Fruit fly (Drosophila melanogaster) whole organism, prepupa: Measurements from ENCODE around the gene CG42571.

Source experiments
- CG11902 ChIP-seq: fragments of 200-800 bp; sonication (Bioruptor generic); optimal IDR thresholded peaks from 3 replicates; lab custom pipeline; 2016; ENCODE audit warnings: missing biosample characterization, missing genetic modification characterization
- CG3919 ChIP-seq: fragments of 200-800 bp; sonication (Bioruptor generic); optimal IDR thresholded peaks from 3 replicates; lab custom pipeline; 2016; ENCODE audit warnings: missing biosample characterization, missing genetic modification characterization
- CG8319 ChIP-seq: fragments of 200-800 bp; sonication (Bioruptor generic); optimal IDR thresholded peaks from 3 replicates; lab custom pipeline; 2016; ENCODE audit warnings: missing biosample characterization, missing genetic modification characterization
- Lpt ChIP-seq: fragments of 200-800 bp; sonication (Bioruptor generic); optimal IDR thresholded peaks from 3 replicates; lab custom pipeline; 2016; ENCODE audit warnings: missing biosample characterization, missing genetic modification characterization
- Smox ChIP-seq: fragments of 200-800 bp; sonication (Bioruptor generic); optimal IDR thresholded peaks from 3 replicates; lab custom pipeline; 2016; ENCODE audit warnings: missing biosample characterization, missing genetic modification characterization
- achi ChIP-seq: fragments of 200-800 bp; sonication (Bioruptor generic); optimal IDR thresholded peaks from 3 replicates; lab custom pipeline; 2016; ENCODE audit warnings: missing biosample characterization, missing genetic modification characterization
- acj6 ChIP-seq: fragments of 200-800 bp; sonication (Bioruptor generic); optimal IDR thresholded peaks from 3 replicates; lab custom pipeline; 2016; ENCODE audit warnings: missing biosample characterization, missing genetic modification characterization
- salr ChIP-seq, 2 experiments: fragments of 200-800 bp; sonication (Bioruptor generic); optimal IDR thresholded peaks; 3 replicates each; lab custom pipeline; 2016 to 2018; ENCODE audit warnings: missing biosample characterization in 2 of 2, missing genetic modification characterization in 2 of 2, mild to moderate bottlenecking in 1 of 2
- svp ChIP-seq: fragments of 200-800 bp; sonication (Bioruptor generic); peaks from one replicate; lab custom pipeline; 2016; ENCODE audit warnings: missing biosample characterization, missing genetic modification characterization
- topi ChIP-seq: fragments of 200-800 bp; sonication (Bioruptor generic); optimal IDR thresholded peaks from 3 replicates; lab custom pipeline; 2016; ENCODE audit warnings: missing biosample characterization, missing genetic modification characterization

DNA sequence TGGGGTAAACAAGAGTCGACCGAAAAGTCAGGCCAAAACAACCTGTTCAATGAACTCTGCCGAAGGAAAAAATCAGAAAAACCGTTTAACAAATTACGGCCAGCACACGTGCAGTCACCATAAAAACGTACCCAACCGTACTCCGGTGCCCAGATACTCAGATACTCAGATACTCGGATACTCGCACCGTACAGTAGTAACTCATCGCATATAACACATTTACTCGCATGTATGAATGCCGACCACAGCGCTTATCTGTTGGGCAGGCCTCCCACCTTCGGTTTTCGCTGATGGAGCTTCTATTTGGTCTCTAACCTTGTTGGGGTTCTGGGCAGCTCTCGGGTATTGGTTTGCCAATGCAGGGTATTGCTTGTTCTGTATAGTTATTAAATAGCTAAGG, 4.0 kb downstream of the CG42571 start:
- TF ChIP-seq CG3919 (GFP tag; lab: Kevin White, UChicago): no peak
- TF ChIP-seq Lpt (GFP tag; lab: Kevin White, UChicago): no peak
- TF ChIP-seq svp: no peak
- no peak for TF ChIP-seq Smox (GFP tag; lab: Kevin White, UChicago)
- no peak for TF ChIP-seq CG8319 (GFP tag; lab: Kevin White, UChicago)
- no peak for TF ChIP-seq CG11902
- no peak for TF ChIP-seq topi (GFP tag; lab: Kevin White, UChicago)
- no peak for TF ChIP-seq achi
- no peak for TF ChIP-seq salr (GFP tag; optimal IDR thresholded peaks at IDR 0.05; lab: Kevin White, UChicago)
- no peak for TF ChIP-seq acj6 (GFP tag; lab: Kevin White, UChicago)
